Worm (Caenorhabditis elegans) whole organism, late embryonic: ENCODE results near the gene msh-5.

ENCODE experiments used
- F13H6.1 ChIP-seq: sonication (generic microtip); optimal IDR thresholded peaks from 2 replicates; lab custom pipeline; 2016; ENCODE audit warnings: missing genetic modification characterization, missing compliant biosample characterization
- ama-1 ChIP-seq: fragments of 150-350 bp; optimal IDR thresholded peaks from 2 replicates; lab custom pipeline; 2014
- ceh-24 ChIP-seq: sonication (generic microtip); optimal IDR thresholded peaks from 2 replicates; lab custom pipeline; 2016; ENCODE audit warnings: mild to moderate bottlenecking, missing genetic modification characterization, missing compliant biosample characterization
- che-1 ChIP-seq: sonication (generic microtip); optimal IDR thresholded peaks from 2 replicates; lab custom pipeline; 2016; ENCODE audit warnings: mild to moderate bottlenecking, missing genetic modification characterization, missing compliant biosample characterization
- hlh-30 ChIP-seq: sonication (generic microtip); optimal IDR thresholded peaks from 2 replicates; lab custom pipeline; 2017; ENCODE audit warnings: antibody characterized with exemption, missing genetic modification characterization, missing compliant biosample characterization; ENCODE audit not compliant: insufficient read depth
- ttx-3 ChIP-seq: sonication (generic microtip); optimal IDR thresholded peaks from 2 replicates; lab custom pipeline; 2016; ENCODE audit warnings: missing genetic modification reagents, missing genetic modification characterization, missing compliant biosample characterization

- TF ChIP-seq ceh-24 (tag; lab: Kevin White, UChicago) (no peak), ttx-3 (tag; lab: Kevin White, UChicago) (no peak), hlh-30 (no peak), F13H6.1 (tag; lab: Kevin White, UChicago) (no peak), ama-1 (lab: Kevin White, UChicago) (no peak), che-1 (tag; lab: Kevin White, UChicago) (no peak)
Measured at ce11 chrIV:13149276-13149675, 5.8 kb upstream of the msh-5 start, which contains the start of gene nlp-79.
